Fruit fly (Drosophila melanogaster) whole organism, wandering third instar larva: Measurements from ENCODE around the gene CG6409.

ENCODE experiments used
- CG9705 ChIP-seq: fragments of 200-800 bp; sonication (Bioruptor generic); optimal IDR thresholded peaks from 2 replicates; lab custom pipeline; 2018; ENCODE audit warnings: missing biosample characterization, mild to moderate bottlenecking, missing genetic modification characterization
- Dfd ChIP-seq: fragments of >200 bp; optimal IDR thresholded peaks from 2 replicates; lab custom pipeline; 2017; ENCODE audit warnings: missing biosample characterization, missing genetic modification characterization
- Jra ChIP-seq: sonication (Bioruptor generic); optimal IDR thresholded peaks from 2 replicates; lab custom pipeline; 2016; ENCODE audit warnings: missing biosample characterization, missing genetic modification characterization
- N ChIP-seq: fragments of >200 bp; optimal IDR thresholded peaks from 2 replicates; lab custom pipeline; 2018; ENCODE audit warnings: missing biosample characterization, missing external identifiers, missing genetic modification characterization
- OdsH ChIP-seq: fragments of 200-800 bp; sonication (Bioruptor generic); optimal IDR thresholded peaks from 2 replicates; lab custom pipeline; 2016; ENCODE audit warnings: missing biosample characterization, mild to moderate bottlenecking, missing genetic modification characterization
- br ChIP-seq: fragments of 200-800 bp; sonication (Bioruptor generic); optimal IDR thresholded peaks from 2 replicates; lab custom pipeline; 2016; ENCODE audit warnings: missing biosample characterization, missing genetic modification characterization
- fru ChIP-seq: fragments of 200-800 bp; sonication (Bioruptor generic); optimal IDR thresholded peaks from 3 replicates; lab custom pipeline; 2016; ENCODE audit warnings: missing biosample characterization, mild to moderate bottlenecking, missing genetic modification characterization
- jim ChIP-seq: fragments of 175-275, 200-325 bp; sonication (Bioruptor generic); optimal IDR thresholded peaks from 2 replicates; lab custom pipeline; 2016; ENCODE audit warnings: missing biosample characterization, mild to moderate bottlenecking, missing genetic modification characterization
- lola ChIP-seq: fragments of >200 bp; optimal IDR thresholded peaks from 2 replicates; lab custom pipeline; 2017; ENCODE audit warnings: missing biosample characterization, missing genetic modification characterization
- pan ChIP-seq: fragments of >200 bp; optimal IDR thresholded peaks from 2 replicates; lab custom pipeline; 2017
- psq ChIP-seq: fragments of 200-800 bp; sonication (Bioruptor generic); optimal IDR thresholded peaks from 3 replicates; lab custom pipeline; 2017; ENCODE audit warnings: missing biosample characterization, mild to moderate bottlenecking, missing genetic modification characterization, moderate library complexity
- rgr ChIP-seq: fragments of 200-800 bp; sonication (Bioruptor generic); optimal IDR thresholded peaks from 3 replicates; lab custom pipeline; 2016; ENCODE audit warnings: missing biosample characterization, mild to moderate bottlenecking, missing genetic modification characterization
- usp ChIP-seq: fragments of >200 bp; optimal IDR thresholded peaks from 2 replicates; lab custom pipeline; 2017; ENCODE audit warnings: missing biosample characterization, missing genetic modification characterization

dm6 chr3L:10882336-10883040 lies at the start of gene CG6409, which contains the start of gene galla-2:
- TF ChIP-seq rgr, result no peak
- TF ChIP-seq lola (GFP tag; lab: Kevin White, UChicago), result no peak
- no peak for TF ChIP-seq psq (GFP tag; lab: Kevin White, UChicago)
- TF ChIP-seq Dfd (GFP tag; lab: Kevin White, UChicago), result no peak
- no peak for TF ChIP-seq usp (GFP tag; lab: Kevin White, UChicago)
- no peak for TF ChIP-seq fru (GFP tag; lab: Kevin White, UChicago)
- no peak for TF ChIP-seq jim
- TF ChIP-seq OdsH (GFP tag; lab: Kevin White, UChicago), result no peak
- no peak for TF ChIP-seq br (GFP tag; lab: Kevin White, UChicago)
- TF ChIP-seq CG9705 (GFP tag; lab: Kevin White, UChicago), result no peak
- no peak for TF ChIP-seq Jra (GFP tag; lab: Kevin White, UChicago)
- TF ChIP-seq N (GFP tag; lab: Kevin White, UChicago), result no peak
- TF ChIP-seq pan (lab: Kevin White, UChicago), result no peak
